Fruit fly (Drosophila melanogaster) whole organism, embryonic: ENCODE results near the gene CG15152.

Experiments
- Adf1 ChIP-seq: fragments of 200-800 bp; sonication (Bioruptor generic); IDR thresholded peaks from 2 replicates; pipeline ENCODE4 v1.3.6; 2022; ENCODE audit warnings: missing biosample characterization, missing genetic modification characterization
- CG12104 ChIP-seq: fragments of 200-800 bp; sonication (Bioruptor generic); optimal IDR thresholded peaks from 3 replicates; lab custom pipeline; 2016; ENCODE audit warnings: missing biosample characterization, missing genetic modification characterization
- CG13424 ChIP-seq: fragments of 200-800 bp; sonication (Bioruptor generic); optimal IDR thresholded peaks from 2 replicates; lab custom pipeline; 2019; ENCODE audit warnings: missing biosample characterization, mild to moderate bottlenecking, missing genetic modification characterization, moderate library complexity
- CG15479 ChIP-seq: fragments of 200-800 bp; sonication (Bioruptor generic); optimal IDR thresholded peaks from 3 replicates; lab custom pipeline; 2019; ENCODE audit warnings: missing biosample characterization, mild to moderate bottlenecking, missing genetic modification characterization, moderate library complexity
- CG17612 ChIP-seq: fragments of 200-800 bp; sonication (Bioruptor generic); IDR thresholded peaks from 2 replicates; pipeline ENCODE4 v1.3.6; 2022; ENCODE audit warnings: missing biosample characterization, missing genetic modification characterization
- CG18599 ChIP-seq: fragments of 200-800 bp; sonication (Bioruptor generic); optimal IDR thresholded peaks from 3 replicates; lab custom pipeline; 2017; ENCODE audit warnings: missing biosample characterization, missing genetic modification characterization, mild to moderate bottlenecking, moderate library complexity, missing genetic modification reagents
- CG2199 ChIP-seq: fragments of 200-800 bp; sonication (Bioruptor generic); IDR thresholded peaks from 3 replicates; pipeline ENCODE4 v1.3.6; 2022; ENCODE audit warnings: missing biosample characterization, missing genetic modification characterization
- CG31365 ChIP-seq: fragments of 200-800 bp; sonication (Bioruptor generic); optimal IDR thresholded peaks from 2 replicates; lab custom pipeline; 2018; ENCODE audit warnings: missing biosample characterization, mild to moderate bottlenecking, missing genetic modification characterization
- CG32532 ChIP-seq: fragments of 200-800 bp; sonication (Bioruptor generic); IDR thresholded peaks from 2 replicates; pipeline ENCODE4 v1.3.6; 2022; ENCODE audit warnings: missing biosample characterization, missing genetic modification characterization
- CG3838 ChIP-seq: fragments of 200-800 bp; sonication (Bioruptor generic); optimal IDR thresholded peaks from 3 replicates; lab custom pipeline; 2016; ENCODE audit warnings: missing biosample characterization, missing genetic modification characterization
- CG4282 ChIP-seq: fragments of 200-800 bp; sonication (Bioruptor generic); optimal IDR thresholded peaks from 2 replicates; lab custom pipeline; 2016; ENCODE audit warnings: missing biosample characterization, missing genetic modification characterization
- CG6175 ChIP-seq: fragments of 200-800 bp; sonication (Bioruptor generic); IDR thresholded peaks from 3 replicates; pipeline ENCODE4 v1.3.6; 2022; ENCODE audit warnings: missing biosample characterization, missing genetic modification characterization
- CG8290 ChIP-seq, 3 experiments: fragments of 200-800 bp; sonication (Bioruptor generic); optimal IDR thresholded peaks; 2 replicates each; lab custom pipeline; 2016 to 2019; ENCODE audit warnings: missing biosample characterization in 3 of 3, missing genetic modification characterization in 3 of 3, mild to moderate bottlenecking in 2 of 3, moderate library complexity in 1 of 3
- CG8388 ChIP-seq: fragments of 200-800 bp; sonication (Bioruptor generic); optimal IDR thresholded peaks from 2 replicates; lab custom pipeline; 2019; ENCODE audit warnings: missing biosample characterization, mild to moderate bottlenecking, missing genetic modification characterization, moderate library complexity
- CG8924 ChIP-seq: fragments of 200-800 bp; optimal IDR thresholded peaks from 3 replicates; lab custom pipeline; 2019; ENCODE audit warnings: missing biosample characterization, mild to moderate bottlenecking, missing genetic modification characterization, moderate library complexity
- D19B ChIP-seq: fragments of 200-800 bp; sonication (Bioruptor generic); optimal IDR thresholded peaks from 2 replicates; lab custom pipeline; 2017; ENCODE audit warnings: missing biosample characterization, mild to moderate bottlenecking, missing genetic modification characterization
- Dref ChIP-seq: fragments of 200-800 bp; sonication (Bioruptor generic); IDR thresholded peaks from 2 replicates; pipeline ENCODE4 v1.3.6; 2022; ENCODE audit warnings: missing biosample characterization, missing genetic modification characterization
- Fer1 ChIP-seq: fragments of 200-800 bp; sonication (Bioruptor generic); optimal IDR thresholded peaks from 2 replicates; lab custom pipeline; 2017; ENCODE audit warnings: missing biosample characterization, mild to moderate bottlenecking, missing genetic modification characterization
- HLH3B ChIP-seq: fragments of 200-800 bp; sonication (Bioruptor generic); IDR thresholded peaks from 2 replicates; pipeline ENCODE4 v1.3.6; 2022; ENCODE audit warnings: missing biosample characterization, missing genetic modification characterization
- HLHmδ ChIP-seq: fragments of 200-800 bp; sonication (Bioruptor generic); optimal IDR thresholded peaks from 2 replicates; lab custom pipeline; 2018; ENCODE audit warnings: missing biosample characterization, mild to moderate bottlenecking, missing genetic modification characterization, moderate library complexity
- Hmr ChIP-seq: fragments of 200-800 bp; sonication (Bioruptor generic); optimal IDR thresholded peaks from 3 replicates; lab custom pipeline; 2017; ENCODE audit warnings: mild to moderate bottlenecking, missing biosample characterization, missing genetic modification reagents, missing genetic modification characterization
- Hr78 ChIP-seq, 2 experiments: fragments of 200-800 bp in 1 of 2; fragments of >200 bp in 1 of 2; sonication (Bioruptor generic) in 1 of 2; optimal IDR thresholded peaks; 2 replicates each; lab custom pipeline; 2017 to 2019; ENCODE audit warnings: missing biosample characterization in 2 of 2, missing genetic modification characterization in 2 of 2, mild to moderate bottlenecking in 1 of 2, moderate library complexity in 1 of 2
- Med ChIP-seq: fragments of 200-800 bp; sonication (Bioruptor generic); peaks from one replicate; lab custom pipeline; 2016; ENCODE audit warnings: missing biosample characterization, missing genetic modification characterization, mild to moderate bottlenecking, inconsistent platforms, moderate library complexity
- NC2β ChIP-seq: fragments of 200-800 bp; sonication (Bioruptor generic); optimal IDR thresholded peaks from 2 replicates; lab custom pipeline; 2016; ENCODE audit warnings: missing biosample characterization, missing genetic modification characterization
- NfI ChIP-seq: fragments of 200-800 bp; sonication (Bioruptor generic); optimal IDR thresholded peaks from 3 replicates; lab custom pipeline; 2018; ENCODE audit warnings: missing biosample characterization, mild to moderate bottlenecking, missing genetic modification characterization, moderate library complexity
- PHDP ChIP-seq: fragments of 200-800 bp; sonication (Bioruptor generic); optimal IDR thresholded peaks from 3 replicates; lab custom pipeline; 2018; ENCODE audit warnings: missing biosample characterization, mild to moderate bottlenecking, missing genetic modification characterization, moderate library complexity
- Pdp1 ChIP-seq, 2 experiments: fragments of 200-800 bp; sonication (Bioruptor generic); optimal IDR thresholded peaks; 3 replicates each; lab custom pipeline; 2016; ENCODE audit warnings: missing biosample characterization in 2 of 2, missing genetic modification characterization in 2 of 2, mild to moderate bottlenecking in 1 of 2, moderate library complexity in 1 of 2
- Rfx ChIP-seq: fragments of 200-800 bp; sonication (Bioruptor generic); IDR thresholded peaks from 2 replicates; pipeline ENCODE4 v1.3.6; 2022; ENCODE audit warnings: missing biosample characterization, missing genetic modification characterization
- Vsx1 ChIP-seq: fragments of 200-800 bp; sonication (Bioruptor generic); optimal IDR thresholded peaks from 2 replicates; lab custom pipeline; 2017; ENCODE audit warnings: missing biosample characterization, mild to moderate bottlenecking, missing genetic modification characterization, missing genetic modification reagents
- Xrp1 ChIP-seq: fragments of 200-800 bp; sonication (Bioruptor generic); IDR thresholded peaks from 2 replicates; pipeline ENCODE4 v1.3.6; 2022; ENCODE audit warnings: missing biosample characterization, missing genetic modification characterization
- aop ChIP-seq: fragments of 200-800 bp; sonication (Bioruptor generic); IDR thresholded peaks from 2 replicates; pipeline ENCODE4 v1.3.6; 2022; ENCODE audit warnings: missing biosample characterization, missing genetic modification characterization
- bcd ChIP-seq: fragments of 200-800 bp; sonication (Bioruptor generic); optimal IDR thresholded peaks from 2 replicates; lab custom pipeline; 2017; ENCODE audit warnings: missing biosample characterization, mild to moderate bottlenecking, missing genetic modification characterization
- cg ChIP-seq: fragments of 200-800 bp; sonication (Bioruptor generic); optimal IDR thresholded peaks from 3 replicates; lab custom pipeline; 2019; ENCODE audit warnings: missing biosample characterization, mild to moderate bottlenecking, missing genetic modification characterization, moderate library complexity
- crol ChIP-seq: fragments of 200-800 bp; sonication (Bioruptor generic); IDR thresholded peaks from 2 replicates; pipeline ENCODE4 v1.3.6; 2022; ENCODE audit warnings: missing biosample characterization, missing genetic modification characterization
- gcm ChIP-seq: fragments of 200-800 bp; sonication (Bioruptor generic); optimal IDR thresholded peaks from 2 replicates; lab custom pipeline; 2019; ENCODE audit warnings: missing biosample characterization, mild to moderate bottlenecking, missing genetic modification characterization, moderate library complexity
- gem ChIP-seq: fragments of 200-800 bp; sonication (Bioruptor generic); optimal IDR thresholded peaks from 2 replicates; lab custom pipeline; 2019; ENCODE audit warnings: missing biosample characterization, mild to moderate bottlenecking, missing genetic modification characterization, moderate library complexity
- kay ChIP-seq: fragments of 200-800 bp; sonication (Bioruptor generic); optimal IDR thresholded peaks from 2 replicates; lab custom pipeline; 2016; ENCODE audit warnings: missing biosample characterization, missing genetic modification characterization
- nmo ChIP-seq: fragments of 200-800 bp; sonication (Bioruptor generic); optimal IDR thresholded peaks from 2 replicates; lab custom pipeline; 2018; ENCODE audit warnings: missing biosample characterization, mild to moderate bottlenecking, missing genetic modification characterization, moderate library complexity
- pfk ChIP-seq: fragments of 200-800 bp; sonication (Bioruptor generic); optimal IDR thresholded peaks from 2 replicates; lab custom pipeline; 2018; ENCODE audit warnings: missing biosample characterization, mild to moderate bottlenecking, missing genetic modification characterization, moderate library complexity
- prd ChIP-seq, 3 experiments: fragments of >200 bp in 2 of 3; fragments of 200-800 bp in 1 of 3; sonication (Bioruptor generic) in 1 of 3; optimal IDR thresholded peaks in 2 of 3; IDR thresholded peaks in 1 of 3; 2 replicates in 2 of 3; 3 replicates in 1 of 3; pipeline versions ENCODE4 v1.3.6 to Lab custom; 2017 to 2022; ENCODE audit warnings: missing biosample characterization in 1 of 3, missing genetic modification characterization in 1 of 3
- row ChIP-seq: fragments of 200-800 bp; sonication (Bioruptor generic); IDR thresholded peaks from 3 replicates; pipeline ENCODE4 v1.3.6; 2022; ENCODE audit warnings: missing biosample characterization, missing genetic modification characterization
- salm ChIP-seq: fragments of 200-800 bp; sonication (Bioruptor generic); optimal IDR thresholded peaks from 2 replicates; lab custom pipeline; 2018; ENCODE audit warnings: missing biosample characterization, mild to moderate bottlenecking, missing genetic modification characterization
- sd ChIP-seq: fragments of 200-800 bp; sonication (Bioruptor generic); optimal IDR thresholded peaks from 3 replicates; lab custom pipeline; 2018; ENCODE audit warnings: missing biosample characterization, mild to moderate bottlenecking, missing genetic modification characterization, moderate library complexity
- sr ChIP-seq: fragments of 200-800 bp; sonication (Bioruptor generic); IDR thresholded peaks from 3 replicates; pipeline ENCODE4 v1.3.6; 2022; ENCODE audit warnings: missing biosample characterization, missing genetic modification characterization
- stc ChIP-seq: fragments of 200-800 bp; sonication (Bioruptor generic); IDR thresholded peaks from 2 replicates; pipeline ENCODE4 v1.3.6; 2022; ENCODE audit warnings: missing biosample characterization, missing genetic modification characterization
- sug ChIP-seq: fragments of 200-800 bp; optimal IDR thresholded peaks from 2 replicates; lab custom pipeline; 2019; ENCODE audit warnings: missing biosample characterization, mild to moderate bottlenecking, missing genetic modification characterization, moderate library complexity

CG15152 gene

DNA sequence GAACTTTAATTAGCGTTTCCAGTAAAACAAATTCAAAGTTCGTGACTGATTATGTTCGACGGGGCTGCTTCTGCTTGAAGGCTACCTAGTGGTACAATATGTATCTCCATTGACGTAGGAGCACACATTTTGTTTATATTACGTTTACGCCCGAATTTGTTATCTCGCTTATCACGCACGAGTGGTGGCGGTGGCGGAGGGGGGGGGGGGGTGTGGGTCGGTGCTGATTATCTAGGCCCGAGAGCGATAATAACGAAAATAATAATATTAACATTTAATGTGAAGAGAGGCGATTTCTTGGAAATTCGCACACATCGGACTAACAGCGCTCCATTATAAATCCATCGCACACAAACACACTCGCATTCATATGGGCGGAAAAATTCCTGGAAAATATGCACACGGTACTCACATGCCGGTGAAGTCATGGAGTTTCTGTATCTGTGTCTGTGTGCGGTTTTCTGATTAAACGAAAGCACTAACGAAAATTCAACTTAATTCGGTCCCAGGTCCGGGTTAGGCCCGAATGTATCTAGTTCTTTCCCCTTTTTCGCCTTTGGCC lies 33.2 kb downstream of the CG15152 start (continued):
- TF ChIP-seq Hmr (GFP tag; lab: Kevin White, UChicago) (peak; percentile 32), Hr78 (GFP tag; optimal IDR thresholded peaks at IDR 0.05; lab: Kevin White, UChicago) (peak in 1 of 2 experiments; percentile 0), Pdp1 (GFP tag; optimal IDR thresholded peaks at IDR 0.05; lab: Kevin White, UChicago) (peak in 1 of 2 experiments; percentile 29), CG8924 (tag; lab: Kevin White, UChicago) (peak; percentile 34), CG2199 (GFP tag; lab: Robert Waterston, UW) (0 out of 3 replicates have a peak, but pooled peaks have one; percentile 21), HLH3B (GFP tag; lab: Robert Waterston, UW) (no peak), Fer1 (peak; percentile 34), pfk (peak; percentile 48), kay (GFP tag; lab: Kevin White, UChicago) (no peak), salm (tag; lab: Kevin White, UChicago) (peak; percentile 0), sug (peak; percentile 76), CG31365 (tag; lab: Kevin White, UChicago) (no peak), gcm (GFP tag; lab: Kevin White, UChicago) (no peak), Vsx1 (GFP tag; lab: Kevin White, UChicago) (peak; percentile 49), CG8290 (GFP tag; optimal IDR thresholded peaks at IDR 0.05; lab: Kevin White, UChicago) (no peak), CG8290 (tag; optimal IDR thresholded peaks at IDR 0.05; lab: Kevin White, UChicago) (peak in 1 of 2 experiments; percentile 22), cg (GFP tag; lab: Kevin White, UChicago) (peak; percentile 16), CG15479 (GFP tag; lab: Kevin White, UChicago) (peak; percentile 32), sd (tag; lab: Kevin White, UChicago) (peak; percentile 79), HLHmδ (GFP tag; lab: Kevin White, UChicago) (no peak), Adf1 (peak; percentile 21; the same call in 1 of the 2 replicates), crol (GFP tag; lab: Robert Waterston, UW) (peak; percentile 93), CG18599 (GFP tag; lab: Kevin White, UChicago) (peak; percentile 17)

DNA sequence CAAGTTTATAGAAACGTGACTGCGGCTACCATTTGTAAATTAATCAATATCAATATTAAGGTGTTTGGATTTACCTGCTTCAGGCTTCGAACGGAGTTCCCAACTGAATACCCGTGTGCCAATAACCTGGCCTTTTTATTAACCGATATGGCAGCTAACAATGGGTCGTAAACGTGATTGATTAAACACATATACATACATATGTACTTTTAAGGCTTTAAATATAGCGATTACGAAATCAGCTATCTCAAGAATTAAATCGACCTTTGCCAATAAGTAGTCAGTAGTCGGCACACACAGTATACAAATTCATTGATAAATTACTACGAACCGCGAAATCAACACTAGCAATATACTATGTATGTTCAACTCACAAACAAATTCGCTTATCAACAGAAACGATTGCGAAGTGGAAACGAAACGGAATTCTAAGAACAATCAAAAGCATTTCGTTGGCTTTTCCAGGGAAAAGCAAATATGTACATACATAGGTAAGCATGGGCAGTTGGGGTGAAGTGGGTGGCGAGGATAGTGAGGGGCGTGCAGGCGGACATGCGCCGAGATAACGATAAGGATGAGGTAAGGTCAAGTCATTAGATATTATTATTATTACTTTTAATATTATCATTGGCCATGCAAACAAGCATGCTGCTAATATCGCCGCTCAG lies 34.3 kb downstream of the CG15152 start:
- TF ChIP-seq Rfx: peak; percentile 41; the same call in 1 of the 2 replicates
- TF ChIP-seq nmo: no peak
- TF ChIP-seq CG4282 (GFP tag; lab: Kevin White, UChicago): peak; percentile 15
- TF ChIP-seq sr (GFP tag; lab: Robert Waterston, UW): peak; percentile 68; the same call in 2 of the 3 replicates
- peak in 1 of 2 experiments; percentile 59 for TF ChIP-seq Hr78 (GFP tag; optimal IDR thresholded peaks at IDR 0.05; lab: Kevin White, UChicago)
- peak; percentile 82 for TF ChIP-seq Xrp1
- peak; percentile 66 for TF ChIP-seq NfI (GFP tag; lab: Kevin White, UChicago)
- no peak for TF ChIP-seq CG17612 (GFP tag; lab: Robert Waterston, UW)
- peak; percentile 49; the same call in 1 of the 2 replicates for TF ChIP-seq stc
- TF ChIP-seq Fer1: peak; percentile 85
- peak; percentile 10 for TF ChIP-seq CG8388 (GFP tag; lab: Kevin White, UChicago)
- peak; percentile 68 for TF ChIP-seq NC2β (GFP tag; lab: Kevin White, UChicago)
- TF ChIP-seq CG3838 (GFP tag; lab: Kevin White, UChicago): no peak
- 0 out of 2 replicates have a peak, but pooled peaks have one; percentile 28 for TF ChIP-seq aop (GFP tag; lab: Robert Waterston, UW)
- TF ChIP-seq prd (optimal IDR thresholded peaks at IDR 0.05; lab: Kevin White, UChicago): no peak
- no peak; the same call in 2 of the 3 replicates for TF ChIP-seq prd (GFP tag; IDR thresholded peaks at IDR 0.05; lab: Robert Waterston, UW)
- peak; percentile 76 for TF ChIP-seq PHDP (tag; lab: Kevin White, UChicago)
- peak; percentile 80; the same call in 2 of the 3 replicates for TF ChIP-seq CG6175 (GFP tag; lab: Robert Waterston, UW)
- TF ChIP-seq Med (GFP tag; lab: Kevin White, UChicago): peak; percentile 90
- TF ChIP-seq row (GFP tag; lab: Robert Waterston, UW): no peak
- TF ChIP-seq CG12104 (GFP tag; lab: Kevin White, UChicago): peak; percentile 65
- peak; percentile 65 for TF ChIP-seq CG13424 (tag; lab: Kevin White, UChicago)
- TF ChIP-seq D19B (GFP tag; lab: Kevin White, UChicago): peak; percentile 24
- peak; percentile 51 for TF ChIP-seq bcd (GFP tag; lab: Kevin White, UChicago)
- TF ChIP-seq CG32532: peak; percentile 30; the same call in 1 of the 2 replicates
- no peak for TF ChIP-seq Dref (GFP tag; lab: Robert Waterston, UW)
- peak; percentile 66 for TF ChIP-seq gem
